In genomic region chrIV:11503654-11504053, ce11 we compare ENCODE assay signal across 1 worm cellular context.
TF ChIP-seq lines count a peak whose summit lies in the region.

No protein-coding gene starts in this region.

TF ChIP-seq in whole organism, L1 larva, 84 proteins besides CTCF, POLR2A, EP300 and RAD21 (continued from another document):
- TF ChIP-seq lin-14 (GFP tag; optimal IDR thresholded peaks at IDR 0.05; lab: Kevin White, UChicago) (peak; percentile 17), zag-1 (tag; optimal IDR thresholded peaks at IDR 0.05; lab: Kevin White, UChicago) (no peak)
